Worm (Caenorhabditis elegans): ENCODE measurements around the gene Y105C5B.17.

- TF ChIP-seq F13H6.1 (tag; optimal IDR thresholded peaks at IDR 0.05) (no peak), C08G9.2 (tag; optimal IDR thresholded peaks at IDR 0.05) (no peak), pha-4 (tag; optimal IDR thresholded peaks at IDR 0.05) (no peak), nhr-11 (tag; optimal IDR thresholded peaks at IDR 0.05) (no peak), rnt-1 (tag; optimal IDR thresholded peaks at IDR 0.05) (no peak), dmd-4 (tag; optimal IDR thresholded peaks at IDR 0.05; ENCODE audit: borderline replicate concordance) (no peak)
Observed at ce11 chrIV:15962219-15962762, 610 bp upstream of the Y105C5B.17 start, which contains the start of gene lgc-19.
